Worm (Caenorhabditis elegans): ENCODE data around the gene nhr-46.

- TF ChIP-seq ham-2 (GFP tag; optimal IDR thresholded peaks at IDR 0.05) (no peak), ceh-39 (tag; optimal IDR thresholded peaks at IDR 0.05) (no peak), snpc-4 (tag; optimal IDR thresholded peaks at IDR 0.05) (no peak), unc-39 (tag; optimal IDR thresholded peaks at IDR 0.05) (no peak)
These were observed 4.4 kb downstream of the nhr-46 start for ce11 chrIV:5753253-5753652.

All from whole organism, mixed stage, embryonic.